Worm (Caenorhabditis elegans) whole organism, L1 larva: ENCODE results near the gene igeg-1.

Experiments used
- C16A3.4 ChIP-seq: fragments of 150-350 bp; optimal IDR thresholded peaks from 2 replicates; lab custom pipeline; 2014; ENCODE audit warnings: missing biosample characterization, missing genetic modification characterization
- blmp-1 ChIP-seq: fragments of 150-350 bp; optimal IDR thresholded peaks from 2 replicates; lab custom pipeline; 2014; ENCODE audit warnings: missing biosample characterization, missing genetic modification characterization
- ces-1 ChIP-seq: fragments of 150-350 bp; optimal IDR thresholded peaks from 2 replicates; lab custom pipeline; 2014; ENCODE audit warnings: missing biosample characterization, missing genetic modification reagents, missing genetic modification characterization
- efl-1 ChIP-seq, 4 experiments: fragments of 150-350 bp; optimal IDR thresholded peaks in 3 of 4; peaks in 1 of 4; 1 replicate in 1 of 4; 2 replicates in 3 of 4; lab custom pipeline; 2014; ENCODE audit warnings: missing biosample characterization in 2 of 4, missing genetic modification characterization in 2 of 4, missing genetic modification reagents in 2 of 4
- egl-13 ChIP-seq: sonication (generic microtip); optimal IDR thresholded peaks from 2 replicates; lab custom pipeline; 2016; ENCODE audit warnings: missing genotype, missing genetic modification reagents, missing genetic modification characterization, missing compliant biosample characterization
- elt-2 ChIP-seq: sonication (generic microtip); optimal IDR thresholded peaks from 2 replicates; lab custom pipeline; 2016; ENCODE audit warnings: missing genetic modification characterization, mild to moderate bottlenecking, inconsistent platforms, missing compliant biosample characterization, missing genetic modification reagents
- elt-3 ChIP-seq, 6 experiments: fragments of 150-350 bp in 1 of 6; sonication (generic microtip); optimal IDR thresholded peaks; 2 replicates each; lab custom pipeline; 2017 to 2018; ENCODE audit warnings: missing biosample characterization in 6 of 6, missing genetic modification characterization in 6 of 6, inconsistent platforms in 1 of 6
- fkh-10 ChIP-seq: sonication (generic microtip); optimal IDR thresholded peaks from 2 replicates; lab custom pipeline; 2017; ENCODE audit warnings: missing biosample characterization, missing genetic modification reagents, missing genetic modification characterization
- fkh-4 ChIP-seq: sonication (generic microtip); optimal IDR thresholded peaks from 2 replicates; lab custom pipeline; 2016; ENCODE audit warnings: missing compliant biosample characterization, missing genetic modification characterization, borderline replicate concordance
- fkh-8 ChIP-seq: sonication (generic microtip); optimal IDR thresholded peaks from 2 replicates; lab custom pipeline; 2016; ENCODE audit warnings: mild to moderate bottlenecking, missing genetic modification characterization, missing compliant biosample characterization
- hpl-2 ChIP-seq: fragments of 150-350 bp; optimal IDR thresholded peaks from 2 replicates; lab custom pipeline; 2014; ENCODE audit warnings: missing biosample characterization, missing genetic modification reagents, missing genetic modification characterization
- lin-14 ChIP-seq: fragments of 200-800 bp; sonication (Bioruptor generic); optimal IDR thresholded peaks from 2 replicates; lab custom pipeline; 2018; ENCODE audit warnings: mild to moderate bottlenecking, missing genetic modification characterization, moderate library complexity, missing compliant biosample characterization
- lin-35 ChIP-seq, 2 experiments: fragments of 150-350 bp; optimal IDR thresholded peaks; 2 replicates each; lab custom pipeline; 2014; ENCODE audit warnings: missing biosample characterization in 2 of 2, missing genetic modification characterization in 2 of 2, missing genetic modification reagents in 2 of 2
- lin-39 ChIP-seq: fragments of 150-350 bp; optimal IDR thresholded peaks from 2 replicates; lab custom pipeline; 2014; ENCODE audit warnings: missing biosample characterization, missing genetic modification reagents, missing genetic modification characterization
- mab-9 ChIP-seq: fragments of 200-800 bp; sonication (Bioruptor generic); IDR thresholded peaks from 2 replicates; pipeline ENCODE4 v1.3.6; 2022; ENCODE audit warnings: missing genetic modification reagents, missing genetic modification characterization, missing compliant biosample characterization
- mef-2 ChIP-seq: fragments of 150-350 bp; optimal IDR thresholded peaks from 2 replicates; lab custom pipeline; 2014; ENCODE audit warnings: missing biosample characterization, missing genetic modification characterization
- mep-1 ChIP-seq: fragments of 150-350 bp; optimal IDR thresholded peaks from 2 replicates; lab custom pipeline; 2014; ENCODE audit warnings: missing biosample characterization, missing genetic modification characterization
- nhr-19 ChIP-seq: fragments of 200-800 bp; sonication (Bioruptor generic); conservative IDR thresholded peaks from 2 replicates; pipeline ENCODE4 v1.3.6; 2022; ENCODE audit warnings: missing genetic modification characterization, missing compliant biosample characterization
- nhr-20 ChIP-seq: sonication (generic microtip); optimal IDR thresholded peaks from 2 replicates; lab custom pipeline; 2016; ENCODE audit warnings: mild to moderate bottlenecking, missing genetic modification characterization, missing compliant biosample characterization
- nhr-76 ChIP-seq: sonication (generic microtip); optimal IDR thresholded peaks from 2 replicates; lab custom pipeline; 2017; ENCODE audit warnings: missing biosample characterization, missing genetic modification characterization
- nhr-77 ChIP-seq: fragments of 150-350 bp; optimal IDR thresholded peaks from 2 replicates; lab custom pipeline; 2014; ENCODE audit warnings: missing biosample characterization, missing genetic modification characterization
- nhr-85 ChIP-seq: sonication (generic microtip); peaks from one replicate; lab custom pipeline; 2016; ENCODE audit warnings: missing genetic modification characterization, inconsistent platforms, missing compliant biosample characterization
- skn-1 ChIP-seq: fragments of 150-350 bp; optimal IDR thresholded peaks from 2 replicates; lab custom pipeline; 2014; ENCODE audit warnings: missing biosample characterization, missing genetic modification characterization
- snpc-4 ChIP-seq: fragments of 150-350 bp; optimal IDR thresholded peaks from 2 replicates; lab custom pipeline; 2014; ENCODE audit warnings: missing biosample characterization, missing genetic modification characterization
- sox-4 ChIP-seq: sonication (generic microtip); optimal IDR thresholded peaks from 2 replicates; lab custom pipeline; 2016; ENCODE audit warnings: missing genetic modification characterization, missing compliant biosample characterization
- tlp-1 ChIP-seq: fragments of 150-350 bp; optimal IDR thresholded peaks from 2 replicates; lab custom pipeline; 2014; ENCODE audit warnings: missing biosample characterization, missing genetic modification characterization
- unc-30 ChIP-seq: sonication (generic microtip); optimal IDR thresholded peaks from 2 replicates; lab custom pipeline; 2017; ENCODE audit warnings: missing biosample characterization, missing genetic modification characterization
- unc-86 ChIP-seq: sonication (generic microtip); optimal IDR thresholded peaks from 2 replicates; lab custom pipeline; 2016; ENCODE audit warnings: missing genetic modification characterization, missing compliant biosample characterization
- vab-15 ChIP-seq: sonication (generic microtip); optimal IDR thresholded peaks from 2 replicates; lab custom pipeline; 2017; ENCODE audit warnings: missing genotype, mild to moderate bottlenecking, missing genetic modification characterization, missing compliant biosample characterization
- zag-1 ChIP-seq: fragments of 150-350 bp; optimal IDR thresholded peaks from 2 replicates; lab custom pipeline; 2014; ENCODE audit warnings: missing biosample characterization, missing genetic modification characterization

igeg-1 gene

DNA sequence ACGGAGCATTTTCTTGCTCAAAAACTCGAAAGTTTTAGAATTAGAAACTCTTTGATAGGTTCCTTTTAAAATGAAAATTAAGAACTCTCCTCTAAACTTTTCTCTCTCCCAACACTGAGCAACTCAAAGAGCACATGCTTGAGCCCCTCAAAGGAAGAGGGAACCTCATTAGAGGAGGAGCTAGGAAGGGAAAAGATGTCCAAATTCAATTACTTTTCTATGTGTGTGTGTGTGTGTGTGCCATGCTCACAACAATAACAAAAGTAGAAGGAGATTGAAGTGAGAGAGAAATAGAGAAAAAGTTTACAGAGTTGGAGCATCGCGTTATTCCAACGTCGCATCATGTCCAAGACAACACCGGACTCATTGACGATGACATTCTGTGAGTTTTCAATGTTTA, 23.5 kb downstream of the igeg-1 start (continued):
- TF ChIP-seq zag-1 (tag; lab: Kevin White, UChicago) (peak; percentile 80), elt-3 (tag; optimal IDR thresholded peaks at IDR 0.05; lab: Kevin White, UChicago) (no peak), nhr-19 (no peak), egl-13 (tag; lab: Kevin White, UChicago) (no peak), fkh-4 (tag; lab: Kevin White, UChicago) (no peak), mep-1 (tag; lab: Kevin White, UChicago) (peak; percentile 33), tlp-1 (no peak), sox-4 (tag; lab: Kevin White, UChicago) (no peak), lin-35 (GFP tag; optimal IDR thresholded peaks at IDR 0.05; lab: Kevin White, UChicago) (peak in 1 of 2 experiments; percentile 10), mab-9 (GFP tag; lab: Robert Waterston, UW) (no peak), fkh-8 (no peak)

ce11 chrIV:4587532-4587931, 25.1 kb downstream of the igeg-1 start:
- TF ChIP-seq nhr-85 (peak; percentile 12), elt-3 (tag; optimal IDR thresholded peaks at IDR 0.05; lab: Kevin White, UChicago) (peak in 5 of 6 experiments; percentile 19 to 52 (median 47)), nhr-76 (no peak)

DNA sequence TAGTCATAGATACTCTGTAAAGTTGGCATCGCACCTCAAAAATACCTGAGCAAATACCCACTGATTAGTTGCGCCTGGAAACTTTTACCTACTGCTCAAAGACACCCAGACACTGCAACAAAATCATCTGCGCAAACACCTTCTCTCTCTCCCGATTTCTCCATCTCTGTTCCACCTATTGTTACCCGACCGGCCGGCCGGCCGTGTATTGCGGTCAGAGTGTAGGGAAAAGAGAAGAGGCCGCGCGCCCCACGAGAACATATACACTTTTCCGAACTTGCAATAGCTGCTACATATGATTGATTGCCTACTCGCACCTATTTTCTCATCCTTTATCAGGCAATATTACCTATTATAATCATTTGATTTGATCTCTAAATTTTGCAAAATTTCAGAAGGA, 26.0 kb downstream of the igeg-1 start:
- TF ChIP-seq egl-13 (tag; lab: Kevin White, UChicago) (no peak), elt-3 (tag; optimal IDR thresholded peaks at IDR 0.05; lab: Kevin White, UChicago) (peak in 1 of 6 experiments; percentile 12), skn-1 (tag; lab: Kevin White, UChicago) (peak; percentile 30), nhr-77 (peak; percentile 16), nhr-20 (tag; lab: Kevin White, UChicago) (peak; percentile 5), lin-14 (peak; percentile 69), tlp-1 (no peak), blmp-1 (tag; lab: Kevin White, UChicago) (peak; percentile 64)

- TF ChIP-seq elt-3 (tag; optimal IDR thresholded peaks at IDR 0.05; lab: Kevin White, UChicago) (no peak), nhr-19 (no peak), vab-15 (tag; lab: Kevin White, UChicago) (no peak), lin-39 (tag; lab: Kevin White, UChicago) (no peak), mef-2 (tag; lab: Kevin White, UChicago) (no peak), lin-35 (GFP tag; optimal IDR thresholded peaks at IDR 0.05; lab: Kevin White, UChicago) (no peak), hpl-2 (GFP tag; lab: Kevin White, UChicago) (no peak), zag-1 (tag; lab: Kevin White, UChicago) (no peak)
Observed at ce11 chrIV:4596824-4597223, 34.4 kb downstream of the igeg-1 start, which contains the start of gene F19C7.3. Gene F19C7.3, plus strand, starts transcription at chrIV:4597124.

ce11 chrIV:4599352-4600004, 37.0 kb downstream of the igeg-1 start, which contains the start of gene F19C7.2:
Gene F19C7.2, plus strand, starts transcription at chrIV:4599954.
- TF ChIP-seq C16A3.4 (tag; lab: Kevin White, UChicago) (no peak), nhr-85 (peak; percentile 28), unc-86 (no peak), fkh-10 (GFP tag; lab: Kevin White, UChicago) (no peak), unc-30 (no peak), elt-2 (tag; lab: Kevin White, UChicago) (peak; percentile 71), snpc-4 (tag; lab: Kevin White, UChicago) (no peak)

- TF ChIP-seq efl-1 (optimal IDR thresholded peaks at IDR 0.05; lab: Kevin White, UChicago) (no peak), efl-1 (GFP tag; optimal IDR thresholded peaks at IDR 0.05 in 1 of 2; lab: Kevin White, UChicago) (peak in 1 of 2 experiments; percentile 67), ces-1 (GFP tag; lab: Kevin White, UChicago) (no peak)
Observed at ce11 chrIV:4602565-4602964, 40.1 kb downstream of the igeg-1 start, which contains the start of gene F19C7.4. Gene F19C7.4, plus strand, starts transcription at chrIV:4602865.
